Fruit fly (Drosophila melanogaster) whole organism, wandering third instar larva: ENCODE results near the gene CG43367.

ENCODE experiments used
- Abd-B ChIP-seq: fragments of >200 bp; optimal IDR thresholded peaks from 2 replicates; lab custom pipeline; 2017; ENCODE audit warnings: missing biosample characterization, missing genetic modification characterization
- CG32264 ChIP-seq: fragments of 200-800 bp; sonication (Bioruptor generic); optimal IDR thresholded peaks from 2 replicates; lab custom pipeline; 2016; ENCODE audit warnings: missing biosample characterization, missing genetic modification characterization
- CG9705 ChIP-seq: fragments of 200-800 bp; sonication (Bioruptor generic); optimal IDR thresholded peaks from 2 replicates; lab custom pipeline; 2018; ENCODE audit warnings: missing biosample characterization, mild to moderate bottlenecking, missing genetic modification characterization
- CrebA ChIP-seq: fragments of 200-800 bp; sonication (Bioruptor generic); optimal IDR thresholded peaks from 2 replicates; lab custom pipeline; 2016; ENCODE audit warnings: missing biosample characterization, mild to moderate bottlenecking, missing genetic modification characterization, borderline replicate concordance
- Dif ChIP-seq: fragments of 200-275, 200-300 bp; sonication (Bioruptor generic); optimal IDR thresholded peaks from 2 replicates; lab custom pipeline; 2018; ENCODE audit warnings: missing biosample characterization, missing genetic modification characterization; ENCODE audit not compliant: partially characterized antibody
- GATAd ChIP-seq: sonication (Bioruptor generic); optimal IDR thresholded peaks from 2 replicates; lab custom pipeline; 2016; ENCODE audit warnings: missing biosample characterization, missing genetic modification characterization
- HLH106 ChIP-seq: fragments of 200-800 bp; optimal IDR thresholded peaks from 3 replicates; lab custom pipeline; 2019; ENCODE audit warnings: missing biosample characterization, mild to moderate bottlenecking, missing genetic modification characterization, moderate library complexity
- Hnf4 ChIP-seq: fragments of 200-800 bp; sonication (Bioruptor generic); optimal IDR thresholded peaks from 2 replicates; lab custom pipeline; 2016; ENCODE audit warnings: missing biosample characterization, mild to moderate bottlenecking, missing genetic modification characterization
- Hr78 ChIP-seq: fragments of >200 bp; optimal IDR thresholded peaks from 2 replicates; lab custom pipeline; 2017; ENCODE audit warnings: missing biosample characterization, missing genetic modification characterization
- Jra ChIP-seq: sonication (Bioruptor generic); optimal IDR thresholded peaks from 2 replicates; lab custom pipeline; 2016; ENCODE audit warnings: missing biosample characterization, missing genetic modification characterization
- Mio ChIP-seq: sonication (Bioruptor generic); optimal IDR thresholded peaks from 2 replicates; lab custom pipeline; 2016; ENCODE audit warnings: missing biosample characterization, missing genetic modification characterization
- Myc ChIP-seq: fragments of >200 bp; optimal IDR thresholded peaks from 2 replicates; lab custom pipeline; 2017
- OdsH ChIP-seq: fragments of 200-800 bp; sonication (Bioruptor generic); optimal IDR thresholded peaks from 2 replicates; lab custom pipeline; 2016; ENCODE audit warnings: missing biosample characterization, mild to moderate bottlenecking, missing genetic modification characterization
- Rel ChIP-seq, 2 experiments: fragments of 200-800 bp; sonication (Bioruptor generic) in 1 of 2; optimal IDR thresholded peaks; 2 replicates in 1 of 2; 3 replicates in 1 of 2; lab custom pipeline; 2016 to 2019; ENCODE audit warnings: mild to moderate bottlenecking in 2 of 2, missing biosample characterization in 2 of 2, missing genetic modification characterization in 2 of 2, moderate library complexity in 1 of 2
- Sp1 ChIP-seq: fragments of 200-800 bp; sonication (Bioruptor generic); optimal IDR thresholded peaks from 3 replicates; lab custom pipeline; 2019; ENCODE audit warnings: missing biosample characterization, mild to moderate bottlenecking, missing genetic modification characterization, moderate library complexity
- br ChIP-seq: fragments of 200-800 bp; sonication (Bioruptor generic); optimal IDR thresholded peaks from 2 replicates; lab custom pipeline; 2016; ENCODE audit warnings: missing biosample characterization, missing genetic modification characterization
- brk ChIP-seq: fragments of 200-800 bp; sonication (Bioruptor generic); optimal IDR thresholded peaks from 2 replicates; lab custom pipeline; 2016; ENCODE audit warnings: missing biosample characterization, mild to moderate bottlenecking, missing genetic modification characterization
- dmrt93B ChIP-seq: fragments of 200-800 bp; sonication (Bioruptor generic); optimal IDR thresholded peaks from 2 replicates; lab custom pipeline; 2018; ENCODE audit warnings: missing biosample characterization, mild to moderate bottlenecking, missing genetic modification characterization
- dsf ChIP-seq: sonication (Bioruptor generic); optimal IDR thresholded peaks from 2 replicates; lab custom pipeline; 2016; ENCODE audit warnings: missing biosample characterization, missing genetic modification characterization, borderline replicate concordance
- ey ChIP-seq: fragments of 200-800 bp; sonication (Bioruptor generic); optimal IDR thresholded peaks from 2 replicates; lab custom pipeline; 2016; ENCODE audit warnings: missing biosample characterization, missing genetic modification characterization
- foxo ChIP-seq, 2 experiments: fragments of 200-800 bp; sonication (Bioruptor generic); optimal IDR thresholded peaks; 2 replicates in 1 of 2; 3 replicates in 1 of 2; lab custom pipeline; 2016 to 2017; ENCODE audit warnings: missing biosample characterization in 2 of 2, missing genetic modification characterization in 2 of 2
- fru ChIP-seq: fragments of 200-800 bp; sonication (Bioruptor generic); optimal IDR thresholded peaks from 3 replicates; lab custom pipeline; 2016; ENCODE audit warnings: missing biosample characterization, mild to moderate bottlenecking, missing genetic modification characterization
- h ChIP-seq: fragments of 200-800 bp; sonication (Bioruptor generic); optimal IDR thresholded peaks from 3 replicates; lab custom pipeline; 2016; ENCODE audit warnings: missing biosample characterization, mild to moderate bottlenecking, missing genetic modification characterization
- jim ChIP-seq: fragments of 175-275, 200-325 bp; sonication (Bioruptor generic); optimal IDR thresholded peaks from 2 replicates; lab custom pipeline; 2016; ENCODE audit warnings: missing biosample characterization, mild to moderate bottlenecking, missing genetic modification characterization
- lola ChIP-seq: fragments of >200 bp; optimal IDR thresholded peaks from 2 replicates; lab custom pipeline; 2017; ENCODE audit warnings: missing biosample characterization, missing genetic modification characterization
- psq ChIP-seq: fragments of 200-800 bp; sonication (Bioruptor generic); optimal IDR thresholded peaks from 3 replicates; lab custom pipeline; 2017; ENCODE audit warnings: missing biosample characterization, mild to moderate bottlenecking, missing genetic modification characterization, moderate library complexity
- rgr ChIP-seq: fragments of 200-800 bp; sonication (Bioruptor generic); optimal IDR thresholded peaks from 3 replicates; lab custom pipeline; 2016; ENCODE audit warnings: missing biosample characterization, mild to moderate bottlenecking, missing genetic modification characterization
- sage ChIP-seq: fragments of 200-800 bp; sonication (Bioruptor generic); optimal IDR thresholded peaks from 2 replicates; lab custom pipeline; 2016; ENCODE audit warnings: missing biosample characterization, mild to moderate bottlenecking, missing genetic modification characterization
- sv ChIP-seq: fragments of 200-800 bp; sonication (Bioruptor generic); optimal IDR thresholded peaks from 3 replicates; lab custom pipeline; 2016; ENCODE audit warnings: missing biosample characterization, missing genetic modification characterization
- usp ChIP-seq: fragments of >200 bp; optimal IDR thresholded peaks from 2 replicates; lab custom pipeline; 2017; ENCODE audit warnings: missing biosample characterization, missing genetic modification characterization
- woc ChIP-seq: sonication (Bioruptor generic); optimal IDR thresholded peaks from 2 replicates; lab custom pipeline; 2016; ENCODE audit warnings: missing biosample characterization, mild to moderate bottlenecking, missing genetic modification characterization

CG43367 gene

dm6 chr3L:4267403-4267802 is 73.6 kb downstream of the CG43367 start, which contains the start of gene CG33764:
TSS of gene CG33764 (minus strand) at chr3L:4267503.
- TF ChIP-seq HLH106 (tag; lab: Kevin White, UChicago), result no peak
- TF ChIP-seq foxo (GFP tag; optimal IDR thresholded peaks at IDR 0.05; lab: Kevin White, UChicago), result no peak
- no peak for TF ChIP-seq CG32264 (GFP tag; lab: Kevin White, UChicago)
- TF ChIP-seq usp (GFP tag; lab: Kevin White, UChicago), result no peak
- no peak for TF ChIP-seq Rel (GFP tag; optimal IDR thresholded peaks at IDR 0.05; lab: Kevin White, UChicago)
- TF ChIP-seq Rel (tag; optimal IDR thresholded peaks at IDR 0.05; lab: Kevin White, UChicago), result no peak
- TF ChIP-seq Hr78 (GFP tag; lab: Kevin White, UChicago), result no peak
- TF ChIP-seq OdsH (GFP tag; lab: Kevin White, UChicago), result no peak
- TF ChIP-seq Hnf4 (GFP tag; lab: Kevin White, UChicago), result no peak
- no peak for TF ChIP-seq psq (GFP tag; lab: Kevin White, UChicago)
- TF ChIP-seq br (GFP tag; lab: Kevin White, UChicago), result no peak
- TF ChIP-seq lola (GFP tag; lab: Kevin White, UChicago), result no peak
- no peak for TF ChIP-seq Myc (lab: Kevin White, UChicago)
- no peak for TF ChIP-seq Abd-B (GFP tag; lab: Kevin White, UChicago)
- TF ChIP-seq Dif, result no peak
- no peak for TF ChIP-seq woc
- TF ChIP-seq sv (GFP tag; lab: Kevin White, UChicago), result no peak

dm6 chr3L:4269208-4269607 is 75.4 kb downstream of the CG43367 start:
- TF ChIP-seq psq (GFP tag; lab: Kevin White, UChicago), result no peak
- TF ChIP-seq CrebA (GFP tag; lab: Kevin White, UChicago), result no peak
- TF ChIP-seq Mio (GFP tag; lab: Kevin White, UChicago), result no peak
- no peak for TF ChIP-seq h (GFP tag; lab: Kevin White, UChicago)

dm6 chr3L:4269920-4270319 is 76.1 kb downstream of the CG43367 start:
- TF ChIP-seq usp (GFP tag; lab: Kevin White, UChicago) (no peak), dmrt93B (GFP tag; lab: Kevin White, UChicago) (peak; percentile 75), woc (peak; percentile 53), rgr (peak; percentile 79), HLH106 (tag; lab: Kevin White, UChicago) (peak; percentile 90), CrebA (GFP tag; lab: Kevin White, UChicago) (no peak), psq (GFP tag; lab: Kevin White, UChicago) (peak; percentile 75), Hnf4 (GFP tag; lab: Kevin White, UChicago) (peak; percentile 52), fru (peak; percentile 71), h (GFP tag; lab: Kevin White, UChicago) (peak; percentile 83), br (GFP tag; lab: Kevin White, UChicago) (peak; percentile 56), Jra (GFP tag; lab: Kevin White, UChicago) (no peak), jim (GFP tag; lab: Kevin White, UChicago) (no peak), OdsH (GFP tag; lab: Kevin White, UChicago) (peak; percentile 86), ey (peak; percentile 55), Sp1 (GFP tag; lab: Kevin White, UChicago) (peak; percentile 90), sage (GFP tag; lab: Kevin White, UChicago) (peak; percentile 47), GATAd (no peak), sv (GFP tag; lab: Kevin White, UChicago) (peak; percentile 3), Rel (GFP tag; optimal IDR thresholded peaks at IDR 0.05; lab: Kevin White, UChicago) (peak; percentile 50), Rel (tag; optimal IDR thresholded peaks at IDR 0.05; lab: Kevin White, UChicago) (peak; percentile 63), brk (GFP tag; lab: Kevin White, UChicago) (peak; percentile 55), foxo (GFP tag; optimal IDR thresholded peaks at IDR 0.05; lab: Kevin White, UChicago) (peak in 1 of 2 experiments; percentile 86), CG9705 (GFP tag; lab: Kevin White, UChicago) (peak; percentile 61)

- no peak for TF ChIP-seq dsf
- no peak for TF ChIP-seq Rel (GFP tag; optimal IDR thresholded peaks at IDR 0.05; lab: Kevin White, UChicago)
- TF ChIP-seq Rel (tag; optimal IDR thresholded peaks at IDR 0.05; lab: Kevin White, UChicago), result peak; percentile 1
Measured at dm6 chr3L:4270949-4271827, 77.4 kb downstream of the CG43367 start.
